Fruit fly (Drosophila melanogaster) whole organism, embryonic: Measurements from ENCODE around the gene Grik.

Experiments used
- CG12155 ChIP-seq: fragments of 200-800 bp; sonication (Bioruptor generic); optimal IDR thresholded peaks from 3 replicates; lab custom pipeline; 2016; ENCODE audit warnings: missing biosample characterization, missing genetic modification characterization
- CG8924 ChIP-seq: fragments of 200-800 bp; optimal IDR thresholded peaks from 3 replicates; lab custom pipeline; 2019; ENCODE audit warnings: missing biosample characterization, mild to moderate bottlenecking, missing genetic modification characterization, moderate library complexity
- Fer2 ChIP-seq: fragments of 200-800 bp; sonication (Bioruptor generic); optimal IDR thresholded peaks from 2 replicates; lab custom pipeline; 2018; ENCODE audit warnings: missing biosample characterization, mild to moderate bottlenecking, missing genetic modification characterization, moderate library complexity
- HmgZ ChIP-seq: fragments of 200-800 bp; sonication (Bioruptor generic); optimal IDR thresholded peaks from 2 replicates; lab custom pipeline; 2018; ENCODE audit warnings: missing biosample characterization, mild to moderate bottlenecking, missing genetic modification characterization
- Mrtf ChIP-seq: fragments of 200-800 bp; sonication (Bioruptor generic); IDR thresholded peaks from 3 replicates; pipeline ENCODE4 v1.3.6; 2022; ENCODE audit warnings: missing biosample characterization, missing genetic modification characterization
- gem ChIP-seq: fragments of 200-800 bp; sonication (Bioruptor generic); optimal IDR thresholded peaks from 2 replicates; lab custom pipeline; 2019; ENCODE audit warnings: missing biosample characterization, mild to moderate bottlenecking, missing genetic modification characterization, moderate library complexity
- lola ChIP-seq, 3 experiments: fragments of >200 bp in 2 of 3; fragments of 200-800 bp in 1 of 3; sonication (Bioruptor generic) in 1 of 3; optimal IDR thresholded peaks; 2 replicates each; lab custom pipeline; 2017 to 2019; ENCODE audit warnings: missing biosample characterization in 3 of 3, missing genetic modification characterization in 3 of 3, mild to moderate bottlenecking in 1 of 3, moderate library complexity in 1 of 3
- luna ChIP-seq: fragments of 200-800 bp; sonication (Bioruptor generic); optimal IDR thresholded peaks from 2 replicates; lab custom pipeline; 2016; ENCODE audit warnings: missing biosample characterization, missing genetic modification characterization
- ttk ChIP-seq: fragments of 200-800 bp; sonication (Bioruptor generic); IDR thresholded peaks from 2 replicates; pipeline ENCODE4 v2.1.2; 2022; ENCODE audit warnings: missing biosample characterization, missing genetic modification characterization

DNA sequence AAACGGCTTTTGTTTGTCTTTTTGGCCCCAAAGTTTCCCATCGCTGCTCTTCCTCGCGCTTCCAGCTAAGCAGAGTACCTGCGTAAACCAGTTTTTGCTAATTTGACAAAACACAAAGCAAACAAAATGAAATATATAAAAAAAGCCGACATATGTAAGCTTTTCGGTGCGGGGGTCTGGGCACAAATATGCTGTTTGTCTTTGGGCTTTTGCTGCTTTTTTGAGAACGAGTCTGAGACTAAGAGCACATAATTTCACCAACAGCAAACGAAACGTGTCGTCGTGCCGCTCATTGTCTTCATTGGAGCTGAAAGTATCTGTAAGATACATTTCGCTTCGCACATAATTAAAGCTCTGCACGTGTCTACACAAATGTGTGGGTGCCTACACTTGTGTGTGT is 14.1 kb downstream of the Grik start:
- TF ChIP-seq luna (GFP tag; lab: Kevin White, UChicago): no peak
- TF ChIP-seq CG12155: no peak
- TF ChIP-seq HmgZ (tag; lab: Kevin White, UChicago): no peak
- no peak for TF ChIP-seq Mrtf
- no peak for TF ChIP-seq lola (GFP tag; optimal IDR thresholded peaks at IDR 0.05; lab: Kevin White, UChicago)
- no peak for TF ChIP-seq gem (tag; lab: Kevin White, UChicago)
- no peak for TF ChIP-seq CG8924 (tag; lab: Kevin White, UChicago)
- TF ChIP-seq Fer2 (tag; lab: Kevin White, UChicago): no peak
- no peak for TF ChIP-seq ttk (GFP tag; lab: Robert Waterston, UW)
